Worm (Caenorhabditis elegans): ENCODE results near the gene clp-6.

- TF ChIP-seq dao-5 (tag; optimal IDR thresholded peaks at IDR 0.05) (no peak), W03F9.2 (tag; optimal IDR thresholded peaks at IDR 0.05) (no peak)
Measured at ce11 chrIV:1472145-1472544, 37.3 kb upstream of the clp-6 start.

Data from whole organism, L4/young adult.